Fruit fly (Drosophila melanogaster): Measurements from ENCODE around the gene CG11768.

Gene CG11768

DNA sequence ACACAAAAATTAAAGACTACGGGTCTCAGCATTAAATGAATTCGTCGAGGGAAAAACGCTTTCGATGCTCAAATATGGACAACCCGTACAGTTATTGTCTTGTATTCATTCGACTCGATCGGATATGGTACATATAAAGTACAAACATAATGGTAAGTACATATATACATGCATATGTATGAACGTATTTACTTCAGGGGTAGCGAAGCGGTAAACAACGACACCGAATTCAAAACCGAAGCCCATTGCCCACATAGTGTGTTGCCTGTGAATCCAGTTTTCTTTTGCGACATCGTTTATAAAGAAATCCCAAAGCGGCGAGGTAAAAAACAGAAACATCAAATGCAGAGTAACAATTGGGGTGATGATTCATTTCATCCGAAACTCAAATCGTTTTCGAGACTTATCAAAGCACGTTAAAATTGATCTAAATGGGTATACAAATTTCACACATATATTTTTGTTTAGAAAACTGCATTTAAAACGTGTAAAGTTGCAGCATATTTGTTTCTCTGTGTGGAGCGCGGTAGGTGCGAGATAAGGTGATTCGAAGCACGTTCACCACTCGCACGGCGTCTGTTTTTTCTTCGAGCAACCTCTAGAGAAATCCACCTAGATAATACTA lies 44.5 kb upstream of the CG11768 start (continued):
- TF ChIP-seq Rel (GFP tag; optimal IDR thresholded peaks at IDR 0.05): no peak
- TF ChIP-seq Rel (tag; optimal IDR thresholded peaks at IDR 0.05): no peak
- no peak for TF ChIP-seq HLH106 (tag; optimal IDR thresholded peaks at IDR 0.05)
- no peak for TF ChIP-seq GATAd (GFP tag; optimal IDR thresholded peaks at IDR 0.05)
- peak; percentile 28 for TF ChIP-seq sv (GFP tag; optimal IDR thresholded peaks at IDR 0.05)

DNA sequence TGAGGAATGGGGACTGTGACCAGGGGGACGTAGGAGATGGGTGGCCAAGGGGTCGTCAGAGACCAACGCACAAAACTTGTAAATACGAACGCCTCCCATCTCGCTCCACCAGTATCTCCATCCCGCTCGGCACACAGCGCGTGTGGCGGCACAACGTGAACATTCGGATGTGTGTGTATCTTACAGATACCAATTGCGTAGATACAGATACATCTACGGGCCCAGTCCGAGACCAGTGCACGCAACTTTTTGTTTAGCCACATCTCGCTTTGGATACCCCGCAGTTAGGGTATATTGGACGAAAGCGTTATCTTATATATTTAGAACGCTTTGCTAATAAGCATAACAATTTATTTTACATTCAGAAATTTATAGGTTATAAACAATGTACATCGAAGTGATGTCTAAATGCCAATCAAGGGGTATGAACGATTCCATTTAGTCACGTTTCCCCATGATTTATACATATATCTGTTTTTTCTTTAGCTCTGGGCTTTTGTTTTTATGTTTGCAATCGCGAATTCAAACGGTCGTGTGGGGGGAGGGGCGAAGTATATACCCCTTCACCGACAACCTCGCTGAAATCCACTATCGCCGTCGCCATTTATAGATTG lies 43.4 kb upstream of the CG11768 start:
- TF ChIP-seq Abd-B (GFP tag; optimal IDR thresholded peaks at IDR 0.05) (no peak), GATAd (GFP tag; optimal IDR thresholded peaks at IDR 0.05) (no peak), pan (optimal IDR thresholded peaks at IDR 0.05) (peak; percentile 82), rgr (GFP tag; optimal IDR thresholded peaks at IDR 0.05) (peak; percentile 99), CG32264 (GFP tag; optimal IDR thresholded peaks at IDR 0.05) (peak; percentile 98), jim (GFP tag; optimal IDR thresholded peaks at IDR 0.05) (no peak), HLH106 (tag; optimal IDR thresholded peaks at IDR 0.05) (peak; percentile 98), Rel (GFP tag; optimal IDR thresholded peaks at IDR 0.05) (peak; percentile 97), Rel (tag; optimal IDR thresholded peaks at IDR 0.05) (peak; percentile 91), brk (GFP tag; optimal IDR thresholded peaks at IDR 0.05) (peak; percentile 97), OdsH (GFP tag; optimal IDR thresholded peaks at IDR 0.05) (peak; percentile 99), Dfd (GFP tag; optimal IDR thresholded peaks at IDR 0.05) (no peak), Sp1 (GFP tag; optimal IDR thresholded peaks at IDR 0.05) (peak; percentile 98), CrebA (GFP tag; optimal IDR thresholded peaks at IDR 0.05; ENCODE audit: borderline replicate concordance) (no peak), dl (GFP tag; optimal IDR thresholded peaks at IDR 0.05; ENCODE audit: insufficient read depth in 1 of 2, partially characterized antibody in 2 of 2) (peak in 1 of 2 experiments; percentile 17), CG9705 (GFP tag; optimal IDR thresholded peaks at IDR 0.05) (peak; percentile 89), Mio (GFP tag; optimal IDR thresholded peaks at IDR 0.05) (peak; percentile 88), usp (GFP tag; optimal IDR thresholded peaks at IDR 0.05) (no peak), Dif (GFP tag; optimal IDR thresholded peaks at IDR 0.05; ENCODE audit: partially characterized antibody) (peak; percentile 76), Myc (optimal IDR thresholded peaks at IDR 0.05) (no peak), Vsx2 (GFP tag; optimal IDR thresholded peaks at IDR 0.05; ENCODE audit: partially characterized antibody) (no peak), N (GFP tag; optimal IDR thresholded peaks at IDR 0.05) (no peak), Hr78 (GFP tag; optimal IDR thresholded peaks at IDR 0.05) (no peak), Hr83 (GFP tag; optimal IDR thresholded peaks at IDR 0.05; ENCODE audit: poor library complexity, severe bottlenecking) (peak; percentile 59), tai (GFP tag; optimal IDR thresholded peaks at IDR 0.05) (peak; percentile 95), psq (GFP tag; optimal IDR thresholded peaks at IDR 0.05) (peak; percentile 97), fru (GFP tag; optimal IDR thresholded peaks at IDR 0.05) (peak; percentile 99), ey (GFP tag; optimal IDR thresholded peaks at IDR 0.05) (peak; percentile 99), woc (GFP tag; optimal IDR thresholded peaks at IDR 0.05) (peak; percentile 99), foxo (GFP tag; optimal IDR thresholded peaks at IDR 0.05) (peak; percentile 95 to 99), br (GFP tag; optimal IDR thresholded peaks at IDR 0.05) (peak; percentile 99), Hnf4 (GFP tag; optimal IDR thresholded peaks at IDR 0.05) (peak; percentile 99), dmrt93B (GFP tag; optimal IDR thresholded peaks at IDR 0.05) (peak; percentile 97), sage (GFP tag; optimal IDR thresholded peaks at IDR 0.05) (peak; percentile 97), h (GFP tag; optimal IDR thresholded peaks at IDR 0.05) (peak; percentile 99), sv (GFP tag; optimal IDR thresholded peaks at IDR 0.05) (peak; percentile 99), dsf (GFP tag; optimal IDR thresholded peaks at IDR 0.05; ENCODE audit: borderline replicate concordance) (peak; percentile 86), lola (GFP tag; optimal IDR thresholded peaks at IDR 0.05) (no peak), Jra (GFP tag; optimal IDR thresholded peaks at IDR 0.05) (peak; percentile 95)

Data from whole organism, wandering third instar larva.